Worm (Caenorhabditis elegans) whole organism, L4/young adult: ENCODE results near the gene C01G10.18.

ENCODE experiments used
- W03F9.2 ChIP-seq: fragments of 150-350 bp; optimal IDR thresholded peaks from 2 replicates; lab custom pipeline; 2014; ENCODE audit warnings: missing biosample characterization, missing genetic modification characterization
- dao-5 ChIP-seq: sonication (generic microtip); optimal IDR thresholded peaks from 2 replicates; lab custom pipeline; 2016; ENCODE audit warnings: missing genotype, missing genetic modification characterization, moderate library complexity, missing compliant biosample characterization
- him-1 ChIP-seq: sonication (generic microtip); optimal IDR thresholded peaks from 2 replicates; lab custom pipeline; 2016; ENCODE audit warnings: missing genotype, missing genetic modification reagents, missing genetic modification characterization, missing compliant biosample characterization

DNA sequence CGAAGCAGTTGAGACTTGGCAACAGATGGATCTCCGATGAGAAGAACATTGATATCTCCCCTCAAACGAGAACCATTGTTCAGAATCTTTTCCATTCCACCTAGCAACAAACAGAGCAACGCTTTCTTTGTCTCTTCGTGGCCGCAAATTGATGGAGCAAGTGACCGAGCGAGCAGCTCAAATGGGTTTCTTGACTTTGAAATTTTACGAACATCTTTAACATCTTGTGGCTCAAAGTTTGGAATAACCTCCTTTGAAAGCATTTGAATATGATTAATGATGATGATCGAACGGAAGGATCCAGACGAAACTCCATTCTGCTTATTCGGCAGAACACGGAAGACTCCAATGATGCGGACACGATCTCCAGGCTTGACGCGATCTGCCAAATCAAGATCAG lies 30.1 kb downstream of the C01G10.18 start:
- TF ChIP-seq him-1 = no peak
- TF ChIP-seq W03F9.2 (tag; lab: Kevin White, UChicago) = no peak
- TF ChIP-seq dao-5 = no peak
